Worm (Caenorhabditis elegans): ENCODE results near the gene srw-98.

The srw-98 gene

DNA sequence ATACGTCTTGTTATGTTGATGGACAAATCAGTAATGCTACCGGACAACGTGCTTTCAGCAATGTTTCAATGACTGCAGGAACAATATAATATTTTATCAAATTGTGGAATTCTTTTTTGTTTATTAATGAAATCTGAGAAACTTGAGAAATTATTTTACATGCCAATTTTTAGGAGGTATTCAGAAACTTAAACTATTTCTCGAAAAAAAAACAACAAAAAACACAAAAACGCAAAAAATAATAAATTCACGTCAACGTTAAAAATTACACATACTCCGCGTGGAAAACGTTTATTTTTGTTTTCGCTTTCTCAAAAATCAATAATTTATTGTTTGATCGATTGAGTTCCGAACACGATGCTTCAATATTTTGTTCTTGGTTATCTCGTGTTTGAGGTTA is 35.9 kb downstream of the srw-98 start, which contains the start of gene Y46H3D.1:
TSS of gene Y46H3D.1 (plus strand) at position 301 of the 400 bp plus-strand sequence.
- TF ChIP-seq ceh-63 (GFP tag; optimal IDR thresholded peaks at IDR 0.05) (no peak), hlh-4 (tag; optimal IDR thresholded peaks at IDR 0.05) (no peak), sptf-1 (tag; optimal IDR thresholded peaks at IDR 0.05) (no peak)

DNA sequence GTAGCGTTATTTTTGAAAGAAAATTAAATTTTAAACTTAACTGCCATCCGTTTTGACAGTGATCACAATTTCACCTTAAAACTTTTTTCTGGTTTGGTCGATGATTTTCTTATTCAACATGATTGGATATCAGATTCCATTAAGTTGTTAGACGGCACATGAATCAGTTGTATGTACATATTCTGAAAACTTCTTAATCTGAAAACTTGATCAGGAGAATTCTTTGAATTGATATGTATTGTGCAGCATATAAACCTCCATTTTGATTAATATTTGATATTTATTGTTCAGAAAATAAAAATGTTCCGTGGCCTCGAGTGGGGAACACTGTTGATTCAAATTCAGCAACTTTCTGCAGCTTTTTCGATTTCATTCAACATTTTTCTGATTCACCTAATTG is 38.1 kb downstream of the srw-98 start, which contains the start of gene str-221:
TSS of gene str-221 (plus strand) at position 301 of the 400 bp plus-strand sequence.
- TF ChIP-seq unc-98 (GFP tag; IDR thresholded peaks at IDR 0.05) (no peak), snu-23 (GFP tag; optimal IDR thresholded peaks at IDR 0.05) (no peak), ceh-63 (GFP tag; optimal IDR thresholded peaks at IDR 0.05) (no peak), egl-27 (tag; optimal IDR thresholded peaks at IDR 0.05) (no peak), elt-3 (tag; optimal IDR thresholded peaks at IDR 0.05) (no peak), tlp-1 (tag; optimal IDR thresholded peaks at IDR 0.05) (no peak)

DNA sequence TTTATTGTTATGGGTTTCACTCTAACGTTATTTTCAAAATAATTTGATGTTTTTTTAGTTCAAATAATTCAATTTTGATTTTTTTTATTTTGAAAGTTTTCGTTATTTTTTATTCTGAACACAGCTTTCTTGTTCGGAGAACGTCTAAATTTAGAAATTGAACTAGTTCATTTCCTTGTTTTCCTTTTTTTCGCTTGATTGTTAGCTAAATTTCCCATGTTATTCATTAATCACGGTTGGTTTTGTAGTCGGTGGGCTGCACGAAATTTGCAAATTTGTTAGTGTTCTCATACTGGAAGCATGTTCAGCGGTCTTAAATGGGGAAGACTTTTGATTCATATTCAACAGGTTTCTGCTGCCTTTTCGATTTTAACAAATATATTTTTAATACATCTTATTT is 42.3 kb downstream of the srw-98 start, which contains the start of gene str-222:
TSS of gene str-222 (plus strand) at position 301 of the 400 bp plus-strand sequence.
- no peak for TF ChIP-seq zip-4 (GFP tag; optimal IDR thresholded peaks at IDR 0.05)
- TF ChIP-seq nhr-85 (tag), result no peak
- no peak for TF ChIP-seq blmp-1 (tag; optimal IDR thresholded peaks at IDR 0.05)
- no peak for TF ChIP-seq irx-1 (tag; optimal IDR thresholded peaks at IDR 0.05)
- no peak for TF ChIP-seq lin-15B (tag; optimal IDR thresholded peaks at IDR 0.05)
- TF ChIP-seq mef-2 (tag; optimal IDR thresholded peaks at IDR 0.05), result no peak
- TF ChIP-seq nhr-237 (tag; optimal IDR thresholded peaks at IDR 0.05), result no peak
- no peak for TF ChIP-seq pax-3 (tag; optimal IDR thresholded peaks at IDR 0.05)
- no peak for TF ChIP-seq hlh-4 (tag; optimal IDR thresholded peaks at IDR 0.05)
- TF ChIP-seq nhr-84 (tag; optimal IDR thresholded peaks at IDR 0.05), result no peak
- TF ChIP-seq rnt-1 (tag; optimal IDR thresholded peaks at IDR 0.05), result no peak

DNA sequence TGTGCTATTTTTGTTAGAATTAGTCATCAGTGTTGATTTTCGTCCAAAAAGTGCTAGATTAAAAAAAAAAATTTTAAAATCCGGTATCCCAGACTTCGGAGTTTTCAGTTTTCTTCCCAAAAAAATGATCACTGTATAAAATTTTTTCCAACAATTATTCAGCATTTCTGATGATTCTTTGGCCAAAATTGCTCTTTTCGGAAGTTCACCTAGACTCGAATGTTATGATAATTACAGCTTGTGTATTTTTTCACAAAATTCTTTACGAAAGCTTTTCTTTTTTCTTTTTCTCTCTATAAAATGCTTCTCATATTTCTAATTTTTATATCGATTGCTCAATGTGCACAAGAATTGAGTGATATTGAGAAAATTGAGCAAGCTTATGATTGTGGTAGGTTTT is 46.4 kb downstream of the srw-98 start, which contains the start of gene irld-17:
TSS of gene irld-17 (plus strand) at position 301 of the 400 bp plus-strand sequence.
- TF ChIP-seq nhr-12 (tag; optimal IDR thresholded peaks at IDR 0.05), result no peak
- no peak for TF ChIP-seq xbp-1 (tag; optimal IDR thresholded peaks at IDR 0.05)
- TF ChIP-seq aly-2 (tag; optimal IDR thresholded peaks at IDR 0.05), result no peak
- no peak for TF ChIP-seq efl-1 (optimal IDR thresholded peaks at IDR 0.05)
- TF ChIP-seq efl-1 (GFP tag; optimal IDR thresholded peaks at IDR 0.05 in 1 of 2), result peak in 1 of 2 experiments; percentile 67
- no peak for TF ChIP-seq C34B4.2 (tag; optimal IDR thresholded peaks at IDR 0.05)
- no peak for TF ChIP-seq irx-1 (tag; optimal IDR thresholded peaks at IDR 0.05)
- no peak for TF ChIP-seq aha-1 (tag; optimal IDR thresholded peaks at IDR 0.05)
- TF ChIP-seq fos-1 (tag; optimal IDR thresholded peaks at IDR 0.05), result no peak

DNA sequence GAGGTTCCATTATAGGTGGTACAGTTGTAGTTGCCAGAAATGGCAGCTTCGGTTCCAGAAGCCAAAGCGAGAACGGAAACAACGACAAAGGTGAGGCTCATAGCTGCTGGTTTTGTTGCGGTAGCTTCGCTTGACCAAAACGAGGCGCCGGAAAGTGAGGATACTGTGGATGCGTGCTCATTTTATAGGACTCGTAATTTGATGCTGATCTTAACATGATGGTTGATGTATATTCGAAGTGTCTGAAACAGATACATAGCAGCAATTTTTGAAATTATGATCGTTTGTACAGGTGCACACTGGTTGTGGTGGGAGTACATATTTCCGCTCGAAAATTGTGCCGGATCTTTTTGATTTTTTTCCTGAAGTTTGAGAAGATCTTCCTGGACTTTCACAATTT is 47.0 kb downstream of the srw-98 start, which contains the start of gene Y46H3D.8:
TSS of gene Y46H3D.8 (minus strand) at position 101 of the 400 bp plus-strand sequence.
- TF ChIP-seq lin-14 (GFP tag; optimal IDR thresholded peaks at IDR 0.05) (no peak), vab-15 (tag; optimal IDR thresholded peaks at IDR 0.05) (no peak)

DNA sequence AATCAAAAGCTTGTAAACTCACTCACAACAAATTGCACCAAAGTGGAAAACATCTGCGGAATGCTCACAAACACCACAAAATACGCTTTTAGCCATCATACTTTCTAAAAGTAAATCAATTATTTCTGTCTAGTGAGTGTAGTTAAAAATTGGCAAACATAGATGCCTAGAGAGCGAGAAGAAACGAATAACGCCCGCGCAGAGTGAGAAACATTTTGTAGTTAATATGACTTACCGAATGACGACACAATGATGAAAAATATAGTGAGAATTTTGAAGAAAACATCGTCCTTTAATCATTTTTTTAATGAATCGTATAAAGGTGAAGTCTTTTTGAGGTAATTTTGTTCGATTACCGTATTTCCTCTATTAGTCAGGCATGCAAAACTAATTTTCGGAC is 48.8 kb downstream of the srw-98 start, which contains the start of gene nhr-238:
TSS of gene nhr-238 (minus strand) at position 104 of the 400 bp plus-strand sequence.
- TF ChIP-seq nhr-77 (tag; optimal IDR thresholded peaks at IDR 0.05), result peak; percentile 96
- peak; percentile 31 for TF ChIP-seq nhr-71 (tag; optimal IDR thresholded peaks at IDR 0.05)
- TF ChIP-seq vab-15 (tag; optimal IDR thresholded peaks at IDR 0.05), result no peak
- TF ChIP-seq nhr-20 (tag; optimal IDR thresholded peaks at IDR 0.05), result peak; percentile 54
- TF ChIP-seq lin-35 (GFP tag; optimal IDR thresholded peaks at IDR 0.05), result peak in 1 of 2 experiments; percentile 6
- TF ChIP-seq blmp-1 (tag; optimal IDR thresholded peaks at IDR 0.05), result peak; percentile 18
- TF ChIP-seq nhr-85 (tag), result peak; percentile 63
- peak; percentile 29 for TF ChIP-seq snu-23 (GFP tag; optimal IDR thresholded peaks at IDR 0.05)
- no peak for TF ChIP-seq mep-1 (tag; optimal IDR thresholded peaks at IDR 0.05)
- TF ChIP-seq elt-3 (tag; optimal IDR thresholded peaks at IDR 0.05), result no peak
- no peak for TF ChIP-seq ceh-82 (tag; optimal IDR thresholded peaks at IDR 0.05)

Data from whole organism, L1 larva.